Fruit fly (Drosophila melanogaster) Kc167 (cell line): ENCODE data around the gene CG31100.

Source experiments
- Myc ChIP-seq: fragments of >200 bp; optimal IDR thresholded peaks from 2 replicates; lab custom pipeline; 2017; ENCODE audit warnings: missing external identifiers
- Sin3A ChIP-seq: fragments of >200 bp; optimal IDR thresholded peaks from 2 replicates; lab custom pipeline; 2018; ENCODE audit warnings: missing external identifiers
- h ChIP-seq: fragments of >200 bp; optimal IDR thresholded peaks from 3 replicates; lab custom pipeline; 2018; ENCODE audit warnings: missing external identifiers
- insv ChIP-seq: fragments of >200 bp; optimal IDR thresholded peaks from 3 replicates; lab custom pipeline; 2018; ENCODE audit warnings: missing external identifiers
- psq ChIP-seq: fragments of >200 bp; optimal IDR thresholded peaks from 2 replicates; lab custom pipeline; 2017; ENCODE audit warnings: missing external identifiers
- ttk ChIP-seq: sonication (Bioruptor generic); optimal IDR thresholded peaks from 2 replicates; lab custom pipeline; 2017; ENCODE audit warnings: missing external identifiers

The CG31100 gene

dm6 chr3R:8971794-8972193, 31.7 kb downstream of the CG31100 start:
- TF ChIP-seq Sin3A (lab: Kevin White, UChicago): no peak
- no peak for TF ChIP-seq ttk (lab: Kevin White, UChicago)
- no peak for TF ChIP-seq h (lab: Kevin White, UChicago)
- TF ChIP-seq insv (lab: Kevin White, UChicago): no peak
- no peak for TF ChIP-seq psq (lab: Kevin White, UChicago)
- no peak for TF ChIP-seq Myc (lab: Kevin White, UChicago)

- TF ChIP-seq h (lab: Kevin White, UChicago) (no peak), Myc (lab: Kevin White, UChicago) (no peak), Sin3A (lab: Kevin White, UChicago) (no peak), ttk (lab: Kevin White, UChicago) (no peak), psq (lab: Kevin White, UChicago) (no peak), insv (lab: Kevin White, UChicago) (no peak)
Measured at dm6 chr3R:8970707-8971106, 32.7 kb downstream of the CG31100 start.

- TF ChIP-seq h (lab: Kevin White, UChicago) (no peak), insv (lab: Kevin White, UChicago) (no peak), ttk (lab: Kevin White, UChicago) (no peak), psq (lab: Kevin White, UChicago) (no peak), Sin3A (lab: Kevin White, UChicago) (no peak), Myc (lab: Kevin White, UChicago) (no peak)
Measured at dm6 chr3R:8969926-8970306, 33.5 kb downstream of the CG31100 start.

dm6 chr3R:8969301-8969925, 34.0 kb downstream of the CG31100 start:
- TF ChIP-seq insv (lab: Kevin White, UChicago) (no peak), psq (lab: Kevin White, UChicago) (no peak), ttk (lab: Kevin White, UChicago) (no peak), h (lab: Kevin White, UChicago) (no peak), Sin3A (lab: Kevin White, UChicago) (no peak), Myc (lab: Kevin White, UChicago) (no peak)

dm6 chr3R:8968837-8969236, 34.6 kb downstream of the CG31100 start:
- no peak for TF ChIP-seq insv (lab: Kevin White, UChicago)

- TF ChIP-seq psq (lab: Kevin White, UChicago): no peak
- no peak for TF ChIP-seq Sin3A (lab: Kevin White, UChicago)
- TF ChIP-seq Myc (lab: Kevin White, UChicago): no peak
- TF ChIP-seq h (lab: Kevin White, UChicago): no peak
- no peak for TF ChIP-seq insv (lab: Kevin White, UChicago)
- no peak for TF ChIP-seq ttk (lab: Kevin White, UChicago)
Measured at dm6 chr3R:8966598-8966997, 36.9 kb downstream of the CG31100 start.

- no peak for TF ChIP-seq Sin3A (lab: Kevin White, UChicago)
- no peak for TF ChIP-seq Myc (lab: Kevin White, UChicago)
- no peak for TF ChIP-seq h (lab: Kevin White, UChicago)
- TF ChIP-seq ttk (lab: Kevin White, UChicago): no peak
- TF ChIP-seq psq (lab: Kevin White, UChicago): no peak
- no peak for TF ChIP-seq insv (lab: Kevin White, UChicago)
Measured at dm6 chr3R:8965546-8965945, 37.9 kb downstream of the CG31100 start.

- no peak for TF ChIP-seq insv (lab: Kevin White, UChicago)
- TF ChIP-seq Sin3A (lab: Kevin White, UChicago): no peak
- TF ChIP-seq h (lab: Kevin White, UChicago): no peak
- TF ChIP-seq Myc (lab: Kevin White, UChicago): no peak
- no peak for TF ChIP-seq ttk (lab: Kevin White, UChicago)
- no peak for TF ChIP-seq psq (lab: Kevin White, UChicago)
Measured at dm6 chr3R:8963756-8964342, 39.6 kb downstream of the CG31100 start.

dm6 chr3R:8962860-8963755, 40.3 kb downstream of the CG31100 start, which contains the start of gene ich:
Gene ich (minus strand): TSS chr3R:8963037.
- TF ChIP-seq insv (lab: Kevin White, UChicago) (no peak), ttk (lab: Kevin White, UChicago) (no peak), psq (lab: Kevin White, UChicago) (no peak), Sin3A (lab: Kevin White, UChicago) (no peak), Myc (lab: Kevin White, UChicago) (no peak)

- TF ChIP-seq psq (lab: Kevin White, UChicago): no peak
- TF ChIP-seq insv (lab: Kevin White, UChicago): no peak
- TF ChIP-seq ttk (lab: Kevin White, UChicago): no peak
- no peak for TF ChIP-seq Myc (lab: Kevin White, UChicago)
- TF ChIP-seq Sin3A (lab: Kevin White, UChicago): no peak
- no peak for TF ChIP-seq h (lab: Kevin White, UChicago)
Measured at dm6 chr3R:8960329-8960728, 43.1 kb downstream of the CG31100 start.

- TF ChIP-seq Myc (lab: Kevin White, UChicago) (no peak), insv (lab: Kevin White, UChicago) (no peak), Sin3A (lab: Kevin White, UChicago) (no peak), h (lab: Kevin White, UChicago) (no peak), ttk (lab: Kevin White, UChicago) (no peak), psq (lab: Kevin White, UChicago) (no peak)
Measured at dm6 chr3R:8959153-8959552, 44.3 kb downstream of the CG31100 start.
